Fruit fly (Drosophila melanogaster) whole organism, embryonic: ENCODE measurements around the gene CG5500.

ENCODE experiments used
- Aef1 ChIP-seq: fragments of 200-800 bp; sonication (Bioruptor generic); IDR thresholded peaks from 3 replicates; pipeline ENCODE4 v1.3.6; 2022; ENCODE audit warnings: missing biosample characterization, missing genetic modification characterization
- Bgb ChIP-seq: fragments of 200-800 bp; sonication (Bioruptor generic); IDR thresholded peaks from 2 replicates; pipeline ENCODE4 v1.3.6; 2022; ENCODE audit warnings: missing biosample characterization, missing genetic modification characterization; ENCODE audit not compliant: partially characterized antibody
- BtbVII ChIP-seq: fragments of 200-800 bp; sonication (Bioruptor generic); optimal IDR thresholded peaks from 3 replicates; lab custom pipeline; 2017; ENCODE audit warnings: missing biosample characterization, mild to moderate bottlenecking, missing genetic modification characterization
- CG10431 ChIP-seq: fragments of 200-800 bp; sonication (Bioruptor generic); optimal IDR thresholded peaks from 3 replicates; lab custom pipeline; 2018; ENCODE audit warnings: missing biosample characterization, mild to moderate bottlenecking, missing genetic modification characterization
- CG11085 ChIP-seq: fragments of 200-800 bp; sonication (Bioruptor generic); IDR thresholded peaks from 2 replicates; pipeline ENCODE4 v1.3.6; 2022; ENCODE audit warnings: missing biosample characterization, missing genetic modification characterization
- CG11247 ChIP-seq: fragments of 200-800 bp; sonication (Bioruptor generic); IDR thresholded peaks from 2 replicates; pipeline ENCODE4 v1.3.6; 2022; ENCODE audit warnings: missing biosample characterization, missing genetic modification characterization
- CG12104 ChIP-seq: fragments of 200-800 bp; sonication (Bioruptor generic); optimal IDR thresholded peaks from 3 replicates; lab custom pipeline; 2016; ENCODE audit warnings: missing biosample characterization, missing genetic modification characterization
- CG12744 ChIP-seq: fragments of 200-800 bp; sonication (Bioruptor generic); optimal IDR thresholded peaks from 2 replicates; lab custom pipeline; 2016; ENCODE audit warnings: missing biosample characterization, missing genetic modification characterization
- CG13894 ChIP-seq: fragments of 200-800 bp; sonication (Bioruptor generic); optimal IDR thresholded peaks from 3 replicates; lab custom pipeline; 2018; ENCODE audit warnings: missing biosample characterization, mild to moderate bottlenecking, missing genetic modification characterization, moderate library complexity
- CG14965 ChIP-seq: fragments of 200-800 bp; sonication (Bioruptor generic); optimal IDR thresholded peaks from 2 replicates; lab custom pipeline; 2016; ENCODE audit warnings: missing biosample characterization, missing genetic modification characterization, borderline replicate concordance
- CG1647 ChIP-seq: fragments of 200-800 bp; sonication (Bioruptor generic); optimal IDR thresholded peaks from 3 replicates; lab custom pipeline; 2016; ENCODE audit warnings: missing biosample characterization, missing genetic modification characterization
- CG17186 ChIP-seq: fragments of 200-800 bp; sonication (Bioruptor generic); optimal IDR thresholded peaks from 3 replicates; lab custom pipeline; 2017; ENCODE audit warnings: missing biosample characterization, missing genetic modification reagents, missing genetic modification characterization
- CG17612 ChIP-seq: fragments of 200-800 bp; sonication (Bioruptor generic); IDR thresholded peaks from 2 replicates; pipeline ENCODE4 v1.3.6; 2022; ENCODE audit warnings: missing biosample characterization, missing genetic modification characterization
- CG18476 ChIP-seq: fragments of 200-800 bp; sonication (Bioruptor generic); optimal IDR thresholded peaks from 2 replicates; lab custom pipeline; 2016; ENCODE audit warnings: missing biosample characterization, mild to moderate bottlenecking, missing genetic modification characterization
- CG18599 ChIP-seq: fragments of 200-800 bp; sonication (Bioruptor generic); optimal IDR thresholded peaks from 3 replicates; lab custom pipeline; 2017; ENCODE audit warnings: missing biosample characterization, missing genetic modification characterization, mild to moderate bottlenecking, moderate library complexity, missing genetic modification reagents
- CG2712 ChIP-seq: fragments of 200-800 bp; optimal IDR thresholded peaks from 3 replicates; lab custom pipeline; 2019; ENCODE audit warnings: missing biosample characterization, mild to moderate bottlenecking, missing genetic modification characterization, moderate library complexity
- CG2875 ChIP-seq: fragments of 200-800 bp; sonication (Bioruptor generic); optimal IDR thresholded peaks from 2 replicates; lab custom pipeline; 2017; ENCODE audit warnings: missing biosample characterization, mild to moderate bottlenecking, missing genetic modification characterization, missing genetic modification reagents
- CG2889 ChIP-seq: fragments of 200-800 bp; sonication (Bioruptor generic); IDR thresholded peaks from 3 replicates; pipeline ENCODE4 v1.3.6; 2022; ENCODE audit warnings: missing biosample characterization, missing genetic modification characterization
- CG30403 ChIP-seq: fragments of 200-800 bp; sonication (Bioruptor generic); optimal IDR thresholded peaks from 3 replicates; lab custom pipeline; 2016; ENCODE audit warnings: missing biosample characterization, missing genetic modification characterization
- CG33213 ChIP-seq: fragments of 200-800 bp; sonication (Bioruptor generic); optimal IDR thresholded peaks from 3 replicates; lab custom pipeline; 2016; ENCODE audit warnings: missing biosample characterization, missing genetic modification characterization
- CG34422 ChIP-seq: fragments of 200-800 bp; sonication (Bioruptor generic); IDR thresholded peaks from 3 replicates; pipeline ENCODE4 v1.3.6; 2022; ENCODE audit warnings: missing biosample characterization, missing genetic modification characterization
- CG42726 ChIP-seq: fragments of 200-800 bp; sonication (Bioruptor generic); IDR thresholded peaks from 2 replicates; pipeline ENCODE4 v1.3.6; 2022; ENCODE audit warnings: missing biosample characterization, missing genetic modification characterization; ENCODE audit not compliant: partially characterized antibody
- CG4707 ChIP-seq: fragments of 200-800 bp; sonication (Bioruptor generic); optimal IDR thresholded peaks from 2 replicates; lab custom pipeline; 2018; ENCODE audit warnings: missing biosample characterization, mild to moderate bottlenecking, missing genetic modification characterization, moderate library complexity
- CG7745 ChIP-seq: fragments of 200-800 bp; sonication (Bioruptor generic); optimal IDR thresholded peaks from 2 replicates; lab custom pipeline; 2018; ENCODE audit warnings: missing biosample characterization, mild to moderate bottlenecking, missing genetic modification characterization, moderate library complexity
- CTCF ChIP-seq: fragments of 200-800 bp; sonication (Bioruptor generic); optimal IDR thresholded peaks from 2 replicates; lab custom pipeline; 2017; ENCODE audit warnings: missing biosample characterization, mild to moderate bottlenecking, missing genetic modification characterization, moderate library complexity
- D19A ChIP-seq: fragments of 200-800 bp; optimal IDR thresholded peaks from 3 replicates; lab custom pipeline; 2019; ENCODE audit warnings: missing biosample characterization, mild to moderate bottlenecking, missing genetic modification characterization, moderate library complexity
- D19B ChIP-seq: fragments of 200-800 bp; sonication (Bioruptor generic); optimal IDR thresholded peaks from 2 replicates; lab custom pipeline; 2017; ENCODE audit warnings: missing biosample characterization, mild to moderate bottlenecking, missing genetic modification characterization
- Dip2 ChIP-seq: fragments of 200-800 bp; sonication (Bioruptor generic); IDR thresholded peaks from 2 replicates; pipeline ENCODE4 v1.3.6; 2022; ENCODE audit warnings: missing biosample characterization, missing genetic modification characterization
- E2f2 ChIP-seq: fragments of 200-800 bp; sonication (Bioruptor generic); IDR thresholded peaks from 2 replicates; pipeline ENCODE4 v1.3.6; 2022; ENCODE audit warnings: missing biosample characterization, missing genetic modification characterization
- Elba2 ChIP-seq: fragments of 200-800 bp; sonication (Bioruptor generic); optimal IDR thresholded peaks from 3 replicates; lab custom pipeline; 2016; ENCODE audit warnings: missing biosample characterization, missing genetic modification characterization
- Fer3 ChIP-seq: fragments of 200-800 bp; sonication (Bioruptor generic); optimal IDR thresholded peaks from 2 replicates; lab custom pipeline; 2018; ENCODE audit warnings: missing biosample characterization, mild to moderate bottlenecking, missing genetic modification characterization, moderate library complexity
- Lhr ChIP-seq: fragments of 200-800 bp; sonication (Bioruptor generic); optimal IDR thresholded peaks from 3 replicates; lab custom pipeline; 2017; ENCODE audit warnings: mild to moderate bottlenecking, missing biosample characterization, missing genetic modification reagents, missing genetic modification characterization
- Med ChIP-seq: fragments of 200-800 bp; sonication (Bioruptor generic); peaks from one replicate; lab custom pipeline; 2016; ENCODE audit warnings: missing biosample characterization, missing genetic modification characterization, mild to moderate bottlenecking, inconsistent platforms, moderate library complexity
- Mes4 ChIP-seq: fragments of 200-800 bp; sonication (Bioruptor generic); optimal IDR thresholded peaks from 2 replicates; lab custom pipeline; 2016; ENCODE audit warnings: missing biosample characterization, missing genetic modification characterization
- Myb ChIP-seq: fragments of 200-800 bp; sonication (Bioruptor generic); optimal IDR thresholded peaks from 2 replicates; lab custom pipeline; 2016; ENCODE audit warnings: missing biosample characterization, missing genetic modification characterization
- Nf-YB ChIP-seq: fragments of 200-800 bp; sonication (Bioruptor generic); optimal IDR thresholded peaks from 3 replicates; lab custom pipeline; 2019; ENCODE audit warnings: missing biosample characterization, mild to moderate bottlenecking, missing genetic modification characterization, moderate library complexity
- Side ChIP-seq: fragments of 200-800 bp; sonication (Bioruptor generic); optimal IDR thresholded peaks from 2 replicates; lab custom pipeline; 2016; ENCODE audit warnings: missing biosample characterization, missing genetic modification characterization
- Sin3A ChIP-seq: fragments of >200 bp; optimal IDR thresholded peaks from 2 replicates; lab custom pipeline; 2018
- Sox100B ChIP-seq: fragments of 200-800 bp; sonication (Bioruptor generic); optimal IDR thresholded peaks from 3 replicates; lab custom pipeline; 2018; ENCODE audit warnings: missing biosample characterization, mild to moderate bottlenecking, missing genetic modification characterization
- ab ChIP-seq: fragments of 200-800 bp; sonication (Bioruptor generic); optimal IDR thresholded peaks from 2 replicates; lab custom pipeline; 2016; ENCODE audit warnings: missing biosample characterization, missing genetic modification characterization
- ara ChIP-seq: fragments of 200-800 bp; sonication (Bioruptor generic); IDR thresholded peaks from 2 replicates; pipeline ENCODE4 v1.3.6; 2022; ENCODE audit warnings: missing biosample characterization, missing genetic modification characterization
- bigmax ChIP-seq: fragments of 200-800 bp; sonication (Bioruptor generic); optimal IDR thresholded peaks from 2 replicates; lab custom pipeline; 2018; ENCODE audit warnings: missing biosample characterization, mild to moderate bottlenecking, missing genetic modification characterization
- br ChIP-seq: fragments of >200 bp; optimal IDR thresholded peaks from 2 replicates; lab custom pipeline; 2017
- ci ChIP-seq: fragments of 200-800 bp; sonication (Bioruptor generic); IDR thresholded peaks from 3 replicates; pipeline ENCODE4 v1.3.6; 2022; ENCODE audit warnings: missing biosample characterization, missing genetic modification characterization
- crol ChIP-seq: fragments of 200-800 bp; sonication (Bioruptor generic); IDR thresholded peaks from 2 replicates; pipeline ENCODE4 v1.3.6; 2022; ENCODE audit warnings: missing biosample characterization, missing genetic modification characterization
- gcm ChIP-seq: fragments of 200-800 bp; sonication (Bioruptor generic); optimal IDR thresholded peaks from 2 replicates; lab custom pipeline; 2019; ENCODE audit warnings: missing biosample characterization, mild to moderate bottlenecking, missing genetic modification characterization, moderate library complexity
- gfzf ChIP-seq: fragments of 200-800 bp; sonication (Bioruptor generic); optimal IDR thresholded peaks from 2 replicates; lab custom pipeline; 2016; ENCODE audit warnings: missing biosample characterization, mild to moderate bottlenecking, missing genetic modification characterization, moderate library complexity
- h ChIP-seq: fragments of >200 bp; optimal IDR thresholded peaks from 2 replicates; lab custom pipeline; 2017
- ken ChIP-seq: fragments of 200-800 bp; sonication (Bioruptor generic); IDR thresholded peaks from 3 replicates; pipeline ENCODE4 v1.3.6; 2022; ENCODE audit warnings: missing biosample characterization, missing genetic modification characterization
- klu ChIP-seq: fragments of 200-800 bp; sonication (Bioruptor generic); IDR thresholded peaks from 2 replicates; pipeline ENCODE4 v1.3.6; 2022; ENCODE audit warnings: missing biosample characterization, missing genetic modification characterization
- scrt ChIP-seq: fragments of 200-800 bp; sonication (Bioruptor generic); optimal IDR thresholded peaks from 2 replicates; lab custom pipeline; 2018; ENCODE audit warnings: missing biosample characterization, mild to moderate bottlenecking, missing genetic modification characterization, moderate library complexity
- seq ChIP-seq: fragments of 200-800 bp; sonication (Bioruptor generic); IDR thresholded peaks from 2 replicates; pipeline ENCODE4 v1.3.6; 2022; ENCODE audit warnings: missing biosample characterization, missing genetic modification characterization
- ssp ChIP-seq: fragments of 200-800 bp; sonication (Bioruptor generic); IDR thresholded peaks from 2 replicates; pipeline ENCODE4 v1.3.6; 2022; ENCODE audit warnings: missing biosample characterization, missing genetic modification characterization
- toy ChIP-seq: fragments of 200-800 bp; sonication (Bioruptor generic); IDR thresholded peaks from 2 replicates; pipeline ENCODE4 v1.3.6; 2022; ENCODE audit warnings: missing biosample characterization, missing genetic modification characterization

The CG5500 gene

DNA sequence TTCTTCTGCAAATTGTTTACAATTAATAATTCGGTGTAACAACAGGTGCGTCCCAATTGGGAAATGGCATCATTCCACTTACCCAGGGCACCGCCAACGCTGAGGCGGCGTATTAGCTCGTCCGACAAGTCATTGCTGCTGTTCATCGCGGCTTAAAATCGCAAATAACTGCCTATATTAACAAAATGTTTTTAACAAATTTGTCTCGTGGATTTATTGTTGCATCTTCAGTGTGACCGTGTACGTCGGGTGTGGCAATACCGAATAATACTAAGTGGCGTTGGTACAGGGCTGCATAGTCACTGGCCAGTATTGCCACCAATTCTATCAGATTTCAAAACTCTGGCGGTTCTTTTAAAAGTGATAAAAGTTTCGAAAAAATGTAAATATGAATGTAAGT, 36.2 kb downstream of the CG5500 start, which contains the start of gene Ets97D (continued):
- no peak for TF ChIP-seq CG11085 (GFP tag; lab: Robert Waterston, UW)
- TF ChIP-seq E2f2 (GFP tag; lab: Robert Waterston, UW) = peak; percentile 100
- TF ChIP-seq Dip2 (GFP tag; lab: Robert Waterston, UW) = no peak
- no peak for TF ChIP-seq CG13894
- no peak for TF ChIP-seq CG18599 (GFP tag; lab: Kevin White, UChicago)
- no peak for TF ChIP-seq toy (GFP tag; lab: Robert Waterston, UW)
- no peak for TF ChIP-seq CG10431 (GFP tag; lab: Kevin White, UChicago)
- TF ChIP-seq D19B = no peak
- no peak for TF ChIP-seq CG14965 (GFP tag; lab: Kevin White, UChicago)
- peak; percentile 95 for TF ChIP-seq gfzf (GFP tag; lab: Kevin White, UChicago)
- TF ChIP-seq br (lab: Kevin White, UChicago) = no peak
- TF ChIP-seq CG1647 (GFP tag; lab: Kevin White, UChicago) = no peak
- TF ChIP-seq Sin3A (lab: Kevin White, UChicago) = peak; percentile 42
- no peak for TF ChIP-seq Mes4 (GFP tag; lab: Kevin White, UChicago)
- no peak for TF ChIP-seq BtbVII
- no peak for TF ChIP-seq ssp (GFP tag; lab: Robert Waterston, UW)
- TF ChIP-seq CG18476 = no peak
- TF ChIP-seq ci (GFP tag; lab: Robert Waterston, UW) = no peak
- TF ChIP-seq bigmax (GFP tag; lab: Kevin White, UChicago) = no peak
- no peak for TF ChIP-seq CG11247 (GFP tag; lab: Robert Waterston, UW)
- TF ChIP-seq CG12104 = no peak
- peak; percentile 40; the same call in 1 of the 3 replicates for TF ChIP-seq CG34422 (GFP tag; lab: Robert Waterston, UW)
- no peak for TF ChIP-seq CG33213 (GFP tag; lab: Kevin White, UChicago)
- no peak for TF ChIP-seq h (lab: Kevin White, UChicago)
- TF ChIP-seq gcm (GFP tag; lab: Kevin White, UChicago) = no peak
- TF ChIP-seq Lhr = peak; percentile 44
- no peak for TF ChIP-seq CG30403 (GFP tag; lab: Kevin White, UChicago)
- no peak for TF ChIP-seq CG42726 (GFP tag; lab: Robert Waterston, UW)
- TF ChIP-seq Side = no peak
- TF ChIP-seq CG12744 = no peak
- no peak for TF ChIP-seq ara (GFP tag; lab: Robert Waterston, UW)
- no peak for TF ChIP-seq CG2889 (GFP tag; lab: Robert Waterston, UW)
- no peak for TF ChIP-seq klu (GFP tag; lab: Robert Waterston, UW)
- TF ChIP-seq seq (GFP tag; lab: Robert Waterston, UW) = no peak
- no peak for TF ChIP-seq Fer3 (tag; lab: Kevin White, UChicago)
- no peak for TF ChIP-seq Bgb (GFP tag; lab: Robert Waterston, UW)
- TF ChIP-seq CG2712 = peak; percentile 29
- no peak for TF ChIP-seq Nf-YB
- TF ChIP-seq CTCF (GFP tag; lab: Kevin White, UChicago) = no peak
- TF ChIP-seq Myb (GFP tag; lab: Kevin White, UChicago) = peak; percentile 43
- peak; percentile 94 for TF ChIP-seq Elba2
- TF ChIP-seq Sox100B (GFP tag; lab: Kevin White, UChicago) = no peak
- TF ChIP-seq D19A (tag; lab: Kevin White, UChicago) = no peak
- no peak for TF ChIP-seq Aef1 (GFP tag; lab: Robert Waterston, UW)
- TF ChIP-seq CG17186 (GFP tag; lab: Kevin White, UChicago) = peak; percentile 2
- no peak for TF ChIP-seq CG4707 (GFP tag; lab: Kevin White, UChicago)
- TF ChIP-seq CG2875 (GFP tag; lab: Kevin White, UChicago) = no peak
- TF ChIP-seq CG7745 (tag; lab: Kevin White, UChicago) = no peak
- TF ChIP-seq CG17612 (GFP tag; lab: Robert Waterston, UW) = no peak
- no peak for TF ChIP-seq crol (GFP tag; lab: Robert Waterston, UW)
- peak; percentile 68 for TF ChIP-seq scrt (GFP tag; lab: Kevin White, UChicago)
- TF ChIP-seq ken = no peak
- TF ChIP-seq Med = peak; percentile 68
- no peak for TF ChIP-seq ab
